Worm (Caenorhabditis elegans) whole organism, L1 larva: Measurements from ENCODE around the gene clec-180.

Experiments
- ceh-82 ChIP-seq, 3 experiments: fragments of 150-350 bp in 1 of 3; sonication (generic microtip) in 2 of 3; optimal IDR thresholded peaks; 2 replicates each; lab custom pipeline; 2014 to 2017; ENCODE audit warnings: missing biosample characterization in 3 of 3, missing genetic modification characterization in 3 of 3
- nhr-237 ChIP-seq: fragments of 150-350 bp; optimal IDR thresholded peaks from 2 replicates; lab custom pipeline; 2014; ENCODE audit warnings: missing biosample characterization, missing genetic modification characterization

DNA sequence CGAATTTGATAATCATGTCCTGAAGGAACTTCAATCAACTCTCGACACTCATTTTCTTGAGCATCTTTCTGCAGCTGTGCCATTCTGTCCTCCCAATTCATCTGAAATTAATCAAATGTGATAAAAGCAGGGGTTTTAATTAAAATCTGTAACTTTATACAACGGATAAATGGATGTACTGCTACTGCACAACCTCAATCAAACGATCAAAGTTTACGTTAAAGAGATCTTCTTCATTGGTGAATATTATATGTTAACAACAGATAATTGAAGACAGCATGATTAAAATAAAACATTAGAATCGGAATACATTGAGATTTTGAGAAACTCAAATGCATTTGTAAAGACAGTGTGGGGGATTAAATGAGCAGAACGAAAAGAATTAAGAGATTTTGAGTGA is 9.6 kb downstream of the clec-180 start, which contains the start of gene F32E10.5:
- TF ChIP-seq nhr-237 (no peak), ceh-82 (tag; optimal IDR thresholded peaks at IDR 0.05; lab: Kevin White, UChicago) (no peak)
